Worm (Caenorhabditis elegans): ENCODE results near the gene F54F12.2.

F54F12.2 gene

DNA sequence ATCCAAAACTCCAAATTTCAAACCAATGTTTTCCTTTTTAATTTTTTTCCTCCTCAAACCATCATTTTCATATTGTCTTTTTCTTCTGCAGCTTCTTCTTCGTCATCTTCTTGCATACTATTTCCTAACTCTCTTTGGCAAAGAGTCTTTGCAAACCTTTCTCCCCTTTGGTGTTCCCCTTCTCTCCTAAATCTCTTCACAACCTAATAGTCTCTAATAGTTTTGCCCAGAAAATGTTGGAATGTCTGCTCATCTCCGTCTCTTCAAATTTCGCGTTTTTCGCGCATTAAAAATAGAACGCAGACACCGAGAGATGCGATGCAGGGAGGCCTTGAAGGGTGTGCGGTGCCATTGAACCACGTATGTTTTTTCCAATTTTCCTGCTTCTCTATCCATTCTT, 37.7 kb upstream of the F54F12.2 start, which contains the start of gene ZK1010.10 (continued):
- TF ChIP-seq fkh-10 (GFP tag; optimal IDR thresholded peaks at IDR 0.05) (no peak), zag-1 (tag; optimal IDR thresholded peaks at IDR 0.05) (no peak), unc-62 (GFP tag; optimal IDR thresholded peaks at IDR 0.05) (no peak), fos-1 (tag; optimal IDR thresholded peaks at IDR 0.05) (no peak)

DNA sequence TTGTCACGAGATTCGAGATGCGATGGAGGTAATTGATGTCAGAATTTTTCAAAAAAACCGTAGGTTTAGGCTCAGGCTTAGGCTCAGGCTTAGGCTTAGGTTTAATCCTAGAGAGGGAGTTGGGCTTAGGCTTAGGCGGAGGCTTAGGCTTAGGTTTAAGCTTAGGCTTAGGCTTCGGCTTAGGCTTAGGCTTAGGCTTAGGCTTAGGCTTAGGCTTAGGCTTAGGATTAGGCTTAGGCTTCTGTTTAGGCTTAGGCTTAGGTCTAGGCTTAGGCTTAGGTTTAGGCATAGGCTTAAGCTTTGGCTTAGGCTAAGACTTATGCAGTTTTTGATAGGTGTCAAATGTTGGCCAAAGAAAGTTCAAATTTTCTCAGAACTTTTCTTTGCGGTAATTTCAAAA, 35.5 kb upstream of the F54F12.2 start:
- no peak for TF ChIP-seq ama-1 (optimal IDR thresholded peaks at IDR 0.05)
- no peak for TF ChIP-seq nfya-1 (tag; optimal IDR thresholded peaks at IDR 0.05; ENCODE audit: insufficient read depth)
- TF ChIP-seq hmg-11 (tag; optimal IDR thresholded peaks at IDR 0.05) = no peak
- TF ChIP-seq nhr-28 (tag; optimal IDR thresholded peaks at IDR 0.05) = no peak

DNA sequence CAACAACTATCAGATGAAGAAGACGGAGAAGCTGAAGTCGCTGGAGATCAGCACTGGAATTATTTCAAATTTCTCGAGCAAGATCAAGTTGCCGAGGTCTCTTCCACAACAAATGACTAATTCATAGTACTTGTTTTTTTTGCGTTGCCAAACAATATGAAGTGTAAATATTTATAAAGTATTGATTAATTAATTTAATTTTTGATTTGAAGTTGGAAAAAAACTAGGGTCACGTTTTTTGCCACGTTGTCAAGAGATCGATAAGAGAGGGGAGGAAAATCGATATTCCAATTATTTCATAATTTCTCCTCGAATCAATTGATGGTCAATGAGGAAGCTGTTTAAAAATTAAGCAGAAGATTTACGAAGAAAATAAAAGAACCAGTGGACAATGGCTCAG, 34.7 kb upstream of the F54F12.2 start, which contains the start of gene snf-7:
Gene snf-7 (plus strand): TSS at position 301 of the 400 bp plus-strand sequence.
- TF ChIP-seq ztf-4 (tag; optimal IDR thresholded peaks at IDR 0.05) = no peak
- no peak for TF ChIP-seq nhr-67 (tag; optimal IDR thresholded peaks at IDR 0.05)
- TF ChIP-seq ZK546.5 (tag; optimal IDR thresholded peaks at IDR 0.05) = no peak
- no peak for TF ChIP-seq ztf-11 (tag; optimal IDR thresholded peaks at IDR 0.05)
- TF ChIP-seq R02D3.7 (tag; optimal IDR thresholded peaks at IDR 0.05) = no peak
- TF ChIP-seq tbx-2 (tag; optimal IDR thresholded peaks at IDR 0.05) = no peak
- TF ChIP-seq pqm-1 (tag; optimal IDR thresholded peaks at IDR 0.05) = no peak
- TF ChIP-seq daf-12 (tag; optimal IDR thresholded peaks at IDR 0.05) = no peak
- no peak for TF ChIP-seq ama-1 (optimal IDR thresholded peaks at IDR 0.05)
- TF ChIP-seq ceh-16 (tag; optimal IDR thresholded peaks at IDR 0.05) = no peak
- TF ChIP-seq nhr-23 (tag; optimal IDR thresholded peaks at IDR 0.05) = no peak
- no peak for TF ChIP-seq nhr-12 (tag; optimal IDR thresholded peaks at IDR 0.05)
- TF ChIP-seq fkh-10 (GFP tag; optimal IDR thresholded peaks at IDR 0.05) = no peak
- TF ChIP-seq jun-1 (tag; optimal IDR thresholded peaks at IDR 0.05) = no peak
- TF ChIP-seq unc-62 (GFP tag; optimal IDR thresholded peaks at IDR 0.05) = no peak
- TF ChIP-seq skn-1 (tag; optimal IDR thresholded peaks at IDR 0.05) = no peak
- TF ChIP-seq nhr-25 (tag; optimal IDR thresholded peaks at IDR 0.05) = no peak

DNA sequence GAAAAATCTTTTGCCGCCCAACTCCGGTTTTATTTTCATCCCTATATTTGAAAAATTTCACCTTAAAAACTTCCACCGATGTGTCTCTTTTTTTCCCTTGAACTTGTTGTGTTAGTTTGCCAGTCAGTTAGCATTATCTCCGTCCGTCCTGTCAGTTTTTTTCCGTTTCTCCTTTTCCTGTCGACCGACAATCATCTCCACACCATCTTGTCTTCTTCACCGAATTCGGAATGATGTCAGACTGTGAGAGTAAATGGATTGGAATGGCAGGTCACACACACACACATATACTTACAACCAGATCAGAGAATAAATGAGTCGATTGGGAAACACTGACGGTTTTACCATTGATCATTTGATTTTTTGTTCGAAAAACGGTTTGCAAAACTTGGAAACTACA, 27.9 kb upstream of the F54F12.2 start:
- TF ChIP-seq nhr-28 (tag; optimal IDR thresholded peaks at IDR 0.05) (no peak), unc-62 (GFP tag; optimal IDR thresholded peaks at IDR 0.05) (peak; percentile 4), nhr-23 (tag; optimal IDR thresholded peaks at IDR 0.05) (peak; percentile 74), hmg-11 (tag; optimal IDR thresholded peaks at IDR 0.05) (no peak), ceh-82 (tag; optimal IDR thresholded peaks at IDR 0.05) (no peak)

DNA sequence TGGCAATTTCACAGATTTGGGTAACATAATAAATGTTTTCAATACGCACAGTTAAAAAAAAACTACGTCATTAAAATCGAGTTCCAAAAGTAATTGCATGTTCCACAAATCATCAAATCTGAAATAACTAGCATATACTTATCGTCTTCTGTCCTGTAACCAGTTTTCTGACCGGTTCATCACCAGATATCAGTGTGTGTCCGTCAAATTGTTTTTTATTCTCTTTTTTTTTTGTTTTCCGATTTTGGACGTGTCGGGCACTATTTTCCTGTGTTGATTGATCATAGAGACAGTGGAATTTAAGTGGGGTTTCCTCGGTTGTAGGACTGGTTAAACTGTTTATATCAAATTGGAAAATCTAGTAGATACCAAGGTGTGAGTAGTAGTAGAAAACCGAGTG, 25.9 kb upstream of the F54F12.2 start:
- TF ChIP-seq nhr-43 (tag; optimal IDR thresholded peaks at IDR 0.05; ENCODE audit: poor library complexity, severe bottlenecking) = no peak
- TF ChIP-seq eor-1 (tag; optimal IDR thresholded peaks at IDR 0.05) = no peak
- no peak for TF ChIP-seq unc-62 (GFP tag; optimal IDR thresholded peaks at IDR 0.05)

DNA sequence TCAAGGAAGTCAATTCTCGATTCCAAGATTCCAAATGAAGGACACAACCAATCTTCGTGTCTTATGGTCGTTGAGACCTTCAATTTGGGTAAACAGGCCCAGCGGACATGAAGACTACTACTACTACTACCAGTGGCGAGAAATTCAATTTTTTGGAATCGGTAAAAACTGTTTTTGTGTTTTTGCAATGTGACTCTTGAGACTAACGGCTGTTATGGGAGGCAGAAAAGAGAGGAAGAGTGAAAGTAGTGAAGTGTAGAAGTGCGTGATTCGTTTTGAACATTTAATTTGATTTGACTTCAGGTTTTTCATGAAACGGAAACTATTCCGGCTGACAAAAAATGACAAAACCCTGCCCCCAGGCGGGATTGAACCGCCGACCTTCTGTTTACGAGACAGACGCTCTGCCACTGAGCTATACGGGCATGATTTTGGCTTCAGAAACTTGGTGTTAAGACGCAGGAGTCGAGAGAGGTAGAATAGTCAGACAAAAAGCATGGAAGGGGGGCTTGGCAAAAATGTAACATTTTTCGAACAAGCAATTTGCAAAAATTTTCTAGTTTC, 24.0 kb upstream of the F54F12.2 start:
- TF ChIP-seq ceh-28 (tag; optimal IDR thresholded peaks at IDR 0.05) (no peak), elt-2 (tag; optimal IDR thresholded peaks at IDR 0.05) (peak; percentile 31), nfya-1 (tag; optimal IDR thresholded peaks at IDR 0.05; ENCODE audit: insufficient read depth) (peak; percentile 66), lsy-12 (tag; optimal IDR thresholded peaks at IDR 0.05) (peak; percentile 53), skn-1 (tag; optimal IDR thresholded peaks at IDR 0.05) (peak; percentile 51), nhr-23 (tag; optimal IDR thresholded peaks at IDR 0.05) (peak; percentile 34), hmg-11 (tag; optimal IDR thresholded peaks at IDR 0.05) (peak; percentile 73), fkh-2 (tag; optimal IDR thresholded peaks at IDR 0.05) (no peak), fos-1 (tag; optimal IDR thresholded peaks at IDR 0.05) (no peak), fkh-10 (GFP tag; optimal IDR thresholded peaks at IDR 0.05) (no peak), lin-15B (tag; optimal IDR thresholded peaks at IDR 0.05) (peak; percentile 7), lin-39 (tag; optimal IDR thresholded peaks at IDR 0.05) (peak; percentile 56), nhr-77 (tag; optimal IDR thresholded peaks at IDR 0.05) (no peak), nhr-43 (tag; optimal IDR thresholded peaks at IDR 0.05; ENCODE audit: poor library complexity, severe bottlenecking) (peak; percentile 15), pqm-1 (tag; optimal IDR thresholded peaks at IDR 0.05) (peak; percentile 3), nhr-25 (tag; optimal IDR thresholded peaks at IDR 0.05) (peak; percentile 43), jun-1 (tag; optimal IDR thresholded peaks at IDR 0.05) (peak; percentile 45)

Measured in whole organism, L3 larva.